Worm (Caenorhabditis elegans): Measurements from ENCODE around the gene mdt-4.

mdt-4 gene

DNA sequence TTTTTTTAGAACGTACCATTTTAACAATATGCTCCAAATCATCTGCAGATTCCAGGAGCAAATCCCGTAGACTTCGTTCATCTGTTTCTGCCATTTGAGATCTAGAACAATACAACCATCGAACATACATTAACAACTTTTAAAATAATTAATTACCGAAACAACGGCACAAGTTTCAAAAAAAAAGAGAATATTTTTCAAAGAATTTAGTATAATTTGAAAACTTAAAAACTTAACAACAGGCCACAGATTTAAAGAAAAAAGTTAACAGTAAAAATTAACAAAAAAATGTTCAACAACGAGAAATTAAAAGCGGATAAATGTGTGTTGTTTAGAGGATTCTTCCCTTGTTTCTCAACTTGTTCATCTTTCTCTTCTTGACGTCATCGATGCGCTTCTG, at the start of gene mdt-4:
mdt-4 (minus strand) TSS at position 101 of the 400 bp plus-strand sequence.
- TF ChIP-seq hmg-4 (GFP tag; optimal IDR thresholded peaks at IDR 0.05) (no peak), ets-7 (tag; optimal IDR thresholded peaks at IDR 0.05) (no peak), sea-1 (GFP tag; conservative IDR thresholded peaks at IDR 0.05) (no peak), tbx-11 (GFP tag; IDR thresholded peaks at IDR 0.05) (no peak), aly-1 (tag; optimal IDR thresholded peaks at IDR 0.05) (no peak), flt-1 (GFP tag; IDR thresholded peaks at IDR 0.05) (no peak)

DNA sequence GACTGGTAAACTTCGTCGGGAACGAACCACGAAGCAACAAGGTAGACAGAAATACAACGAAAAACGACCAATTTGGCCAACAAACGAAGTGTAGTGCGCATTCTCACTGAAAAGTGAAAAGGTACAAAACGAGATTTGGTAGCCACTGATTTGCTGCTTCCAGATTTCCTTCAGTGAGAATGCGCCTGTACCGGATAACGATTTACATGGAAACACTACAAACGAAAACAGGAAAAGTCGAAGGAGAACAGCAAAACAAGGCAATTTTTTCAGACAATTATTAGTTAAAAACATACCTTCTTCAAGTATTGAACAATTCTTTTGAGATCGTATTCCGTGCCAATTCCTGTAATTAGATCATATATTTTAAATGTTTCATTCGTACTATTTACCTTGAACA, 49.2 kb upstream of the mdt-4 start, which contains the start of gene pigb-1:
pigb-1 (minus strand) TSS at position 101 of the 400 bp plus-strand sequence.
- TF ChIP-seq tbx-11 (GFP tag; IDR thresholded peaks at IDR 0.05) = no peak
- no peak for TF ChIP-seq aly-1 (tag; optimal IDR thresholded peaks at IDR 0.05)
- no peak for TF ChIP-seq hmg-4 (GFP tag; optimal IDR thresholded peaks at IDR 0.05)

DNA sequence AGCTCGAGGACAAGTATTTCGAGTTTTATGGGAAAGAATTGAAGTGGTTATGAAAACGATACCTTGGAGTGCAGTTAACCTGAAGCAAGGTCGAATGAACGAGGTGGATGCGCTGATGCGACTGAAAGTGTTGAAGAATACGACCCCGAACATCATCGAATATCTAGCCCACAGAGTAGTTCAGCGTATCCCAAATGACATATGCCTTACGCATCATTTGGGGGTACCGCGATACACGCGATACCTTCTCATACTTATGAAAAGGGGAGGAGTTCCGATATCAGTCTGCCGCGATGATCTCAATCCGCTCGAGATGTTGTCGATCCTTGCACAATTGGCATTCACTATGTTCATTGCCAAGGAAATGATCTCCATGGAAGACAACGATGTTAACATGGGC, 46.1 kb upstream of the mdt-4 start, which contains the start of gene T27F7.12:
T27F7.12 (plus strand) TSS at position 301 of the 400 bp plus-strand sequence.
- TF ChIP-seq scrt-1 (GFP tag; IDR thresholded peaks at IDR 0.05) (no peak), ets-7 (tag; optimal IDR thresholded peaks at IDR 0.05) (no peak)

DNA sequence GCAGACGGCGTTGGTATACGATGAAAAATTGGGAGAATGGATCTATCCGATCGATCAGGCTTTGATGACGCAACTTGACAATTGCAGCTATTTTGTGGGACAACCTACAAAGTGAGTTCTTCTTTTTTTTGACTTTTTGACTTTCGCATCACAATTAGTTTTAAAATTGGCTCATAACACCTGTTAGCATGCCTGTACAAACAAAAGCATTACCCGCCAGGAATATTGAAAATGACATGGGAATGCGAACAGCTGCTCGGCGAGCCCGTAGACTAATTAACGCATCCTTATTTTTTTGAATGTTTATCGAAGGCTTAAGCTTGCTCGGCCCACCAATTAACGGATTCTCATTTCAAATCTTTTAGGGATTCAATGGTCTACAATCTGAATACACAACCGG, 43.5 kb upstream of the mdt-4 start:
- TF ChIP-seq hmg-4 (GFP tag; optimal IDR thresholded peaks at IDR 0.05) (no peak), tbx-11 (GFP tag; IDR thresholded peaks at IDR 0.05) (no peak), F13C5.2 (tag; optimal IDR thresholded peaks at IDR 0.05) (no peak), aly-1 (tag; optimal IDR thresholded peaks at IDR 0.05) (no peak), ets-7 (tag; optimal IDR thresholded peaks at IDR 0.05) (no peak), scrt-1 (GFP tag; IDR thresholded peaks at IDR 0.05) (no peak), ama-1 (optimal IDR thresholded peaks at IDR 0.05) (no peak), B0310.2 (tag; optimal IDR thresholded peaks at IDR 0.05) (no peak), tra-4 (tag; optimal IDR thresholded peaks at IDR 0.05) (no peak), ceh-13 (GFP tag; optimal IDR thresholded peaks at IDR 0.05) (no peak), pes-1 (GFP tag; IDR thresholded peaks at IDR 0.05) (no peak), tbx-37 (GFP tag; conservative IDR thresholded peaks at IDR 0.05) (no peak), ceh-36 (tag; optimal IDR thresholded peaks at IDR 0.05) (no peak), sea-1 (GFP tag; conservative IDR thresholded peaks at IDR 0.05) (no peak), flt-1 (GFP tag; IDR thresholded peaks at IDR 0.05) (no peak), hnd-1 (tag; optimal IDR thresholded peaks at IDR 0.05) (no peak)

DNA sequence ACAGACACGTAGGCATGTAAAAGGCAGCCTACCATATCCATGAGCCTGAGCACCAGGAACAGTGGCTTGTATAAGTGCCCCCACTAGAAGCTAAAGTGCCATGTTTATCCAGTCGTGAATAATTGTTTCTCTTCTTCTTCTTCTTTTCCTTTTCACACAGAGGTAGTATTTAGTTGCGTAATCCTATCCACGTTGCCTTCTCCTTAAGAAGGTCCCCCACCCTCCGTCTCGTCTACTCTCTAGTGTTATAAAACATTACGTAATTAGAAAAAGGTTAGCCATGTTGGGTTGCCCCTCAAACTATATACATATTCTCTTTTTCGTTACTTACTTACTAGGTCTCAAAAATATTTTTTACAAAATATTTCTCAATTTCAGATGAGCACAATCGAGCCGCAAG, 42.9 kb upstream of the mdt-4 start:
- peak; percentile 30 for TF ChIP-seq ceh-36 (tag; optimal IDR thresholded peaks at IDR 0.05)
- TF ChIP-seq aly-1 (tag; optimal IDR thresholded peaks at IDR 0.05) = no peak

DNA sequence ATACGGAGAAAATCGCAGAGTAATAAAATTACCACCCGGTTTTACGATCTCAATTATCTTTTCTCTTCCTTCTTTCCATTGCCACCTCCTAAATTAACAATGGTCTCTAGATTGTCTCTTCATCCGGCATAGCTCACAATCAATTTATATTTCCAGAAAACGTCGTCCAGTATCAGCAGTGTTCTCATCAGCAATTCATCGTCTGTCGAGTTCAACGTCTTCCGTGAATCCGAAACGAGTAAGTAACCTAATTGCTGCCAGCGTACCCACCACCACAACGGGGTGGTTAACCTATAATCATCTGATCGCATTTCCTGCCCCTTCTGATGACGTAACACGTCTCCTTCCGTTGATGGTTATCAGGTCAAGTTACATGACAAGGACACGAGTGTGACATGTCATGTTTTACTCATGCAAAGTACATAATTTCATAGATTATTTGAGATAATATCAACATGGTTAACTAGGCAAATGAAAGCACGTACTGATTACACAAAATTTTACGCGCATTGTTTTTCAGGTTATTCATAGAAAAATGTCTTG, 42.3 kb upstream of the mdt-4 start:
- TF ChIP-seq ceh-36 (tag; optimal IDR thresholded peaks at IDR 0.05) (no peak), ets-7 (tag; optimal IDR thresholded peaks at IDR 0.05) (no peak), scrt-1 (GFP tag; IDR thresholded peaks at IDR 0.05) (no peak), tbx-11 (GFP tag; IDR thresholded peaks at IDR 0.05) (no peak), B0310.2 (tag; optimal IDR thresholded peaks at IDR 0.05) (no peak), ceh-13 (GFP tag; optimal IDR thresholded peaks at IDR 0.05) (no peak), flt-1 (GFP tag; IDR thresholded peaks at IDR 0.05) (no peak), aly-1 (tag; optimal IDR thresholded peaks at IDR 0.05) (no peak), pes-1 (GFP tag; IDR thresholded peaks at IDR 0.05) (no peak), sea-1 (GFP tag; conservative IDR thresholded peaks at IDR 0.05) (no peak), tra-4 (tag; optimal IDR thresholded peaks at IDR 0.05) (no peak), tbx-37 (GFP tag; conservative IDR thresholded peaks at IDR 0.05) (no peak), F13C5.2 (tag; optimal IDR thresholded peaks at IDR 0.05) (no peak), hmg-4 (GFP tag; optimal IDR thresholded peaks at IDR 0.05) (no peak), hnd-1 (tag; optimal IDR thresholded peaks at IDR 0.05) (no peak)

DNA sequence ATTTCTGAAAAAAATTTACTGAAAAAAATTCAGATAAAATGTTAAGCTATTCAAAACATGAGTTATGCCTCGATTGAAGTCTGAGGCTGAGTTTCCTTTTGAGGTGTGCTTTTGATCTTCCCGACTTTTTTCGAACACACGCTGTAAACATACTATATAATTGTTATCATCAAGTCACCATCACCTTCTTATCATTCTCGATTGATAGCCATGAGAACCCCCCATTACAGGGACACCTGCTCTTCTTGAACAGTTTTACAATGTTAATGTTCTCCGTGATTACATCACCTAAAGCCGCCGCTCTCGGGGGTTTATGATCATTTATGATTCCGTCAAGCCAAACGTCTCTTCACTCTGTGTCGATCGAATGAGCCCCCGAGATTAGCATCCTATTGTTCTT, 40.4 kb upstream of the mdt-4 start:
- no peak for TF ChIP-seq ceh-36 (tag; optimal IDR thresholded peaks at IDR 0.05)

DNA sequence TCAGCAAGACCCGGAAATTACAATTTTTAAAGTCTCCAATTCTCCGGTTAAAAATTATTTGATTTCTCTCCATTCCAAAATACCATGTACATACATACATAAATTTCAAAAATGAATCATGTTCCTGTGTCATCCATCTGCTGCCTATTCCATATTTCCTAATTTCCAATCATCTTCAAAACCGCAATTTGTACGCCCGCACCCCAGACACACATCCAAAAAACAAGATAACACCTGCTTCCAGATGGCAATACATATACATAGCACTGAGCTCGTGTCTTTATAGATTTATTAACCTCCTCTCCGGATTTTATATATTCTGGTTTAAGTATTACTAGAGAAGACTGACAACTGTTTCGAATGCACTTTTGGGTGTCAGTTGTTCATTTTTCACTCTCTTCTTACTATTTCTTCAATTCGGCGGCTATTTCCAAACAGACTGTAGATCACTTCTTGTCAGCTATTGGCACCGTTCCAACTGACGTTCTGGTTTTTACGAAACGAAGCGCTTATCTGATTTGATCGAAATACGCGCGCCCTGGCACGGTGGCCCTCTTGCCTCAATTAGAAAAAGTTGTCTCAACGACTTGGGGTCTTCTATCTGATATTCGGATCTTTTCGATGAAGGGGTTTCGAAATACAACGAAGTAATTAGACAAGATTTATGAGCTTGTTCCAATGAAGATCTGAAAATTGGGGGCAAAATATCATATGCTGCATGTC, 38.1 kb upstream of the mdt-4 start:
- no peak for TF ChIP-seq ceh-36 (tag; optimal IDR thresholded peaks at IDR 0.05)
- TF ChIP-seq ama-1 (optimal IDR thresholded peaks at IDR 0.05) = no peak
- TF ChIP-seq F13C5.2 (tag; optimal IDR thresholded peaks at IDR 0.05) = no peak
- no peak for TF ChIP-seq ceh-13 (GFP tag; optimal IDR thresholded peaks at IDR 0.05)
- no peak for TF ChIP-seq scrt-1 (GFP tag; IDR thresholded peaks at IDR 0.05)
- TF ChIP-seq tra-4 (tag; optimal IDR thresholded peaks at IDR 0.05) = no peak

DNA sequence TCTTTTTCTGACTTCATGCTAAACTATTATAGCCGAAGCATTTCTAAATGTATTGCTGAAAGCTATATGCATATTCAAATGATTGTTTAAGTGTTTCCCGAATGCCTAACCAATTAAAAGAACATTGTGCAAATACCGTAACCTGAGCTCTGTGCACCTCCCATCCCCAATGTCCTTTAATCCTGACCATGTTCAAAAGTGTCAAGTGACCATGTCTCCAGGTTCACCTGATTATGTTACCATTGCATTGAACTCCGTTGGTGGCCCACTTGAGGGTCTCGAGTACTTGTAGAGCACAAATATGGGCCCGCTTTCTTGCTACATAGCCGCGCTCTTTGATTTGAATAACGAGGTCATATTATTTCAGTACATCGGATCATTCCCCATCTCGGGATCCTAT, 31.6 kb upstream of the mdt-4 start:
- no peak for TF ChIP-seq ama-1 (optimal IDR thresholded peaks at IDR 0.05)
